Worm (Caenorhabditis elegans) whole organism, late embryonic: Measurements from ENCODE around the gene F43G6.4.

Source experiments
- Y22D7AL.16 ChIP-seq: sonication (generic microtip); optimal IDR thresholded peaks from 2 replicates; lab custom pipeline; 2016; ENCODE audit warnings: missing genetic modification characterization, missing compliant biosample characterization
- ceh-30 ChIP-seq: fragments of 150-350 bp; optimal IDR thresholded peaks from 2 replicates; lab custom pipeline; 2014; ENCODE audit warnings: missing biosample characterization, missing genetic modification characterization
- ceh-48 ChIP-seq: sonication (generic microtip); optimal IDR thresholded peaks from 2 replicates; lab custom pipeline; 2016; ENCODE audit warnings: missing genetic modification characterization, inconsistent platforms, missing compliant biosample characterization
- ceh-9 ChIP-seq: sonication (generic microtip); optimal IDR thresholded peaks from 2 replicates; lab custom pipeline; 2016; ENCODE audit warnings: mild to moderate bottlenecking, missing genetic modification characterization, inconsistent platforms, missing compliant biosample characterization
- gmeb-2 ChIP-seq: sonication (generic microtip); optimal IDR thresholded peaks from 2 replicates; lab custom pipeline; 2016; ENCODE audit warnings: missing genetic modification characterization, inconsistent platforms, missing compliant biosample characterization
- hlh-6 ChIP-seq: sonication (generic microtip); optimal IDR thresholded peaks from 2 replicates; lab custom pipeline; 2016; ENCODE audit warnings: missing genotype, missing genetic modification characterization, missing compliant biosample characterization
- pag-3 ChIP-seq: sonication (generic microtip); optimal IDR thresholded peaks from 2 replicates; lab custom pipeline; 2016; ENCODE audit warnings: missing compliant biosample characterization, missing genetic modification characterization, borderline replicate concordance
- pros-1 ChIP-seq: fragments of 150-350 bp; optimal IDR thresholded peaks from 2 replicates; lab custom pipeline; 2014; ENCODE audit warnings: missing biosample characterization, missing genetic modification reagents, missing genetic modification characterization
- sdc-2 ChIP-seq: sonication (generic microtip); optimal IDR thresholded peaks from 2 replicates; lab custom pipeline; 2016; ENCODE audit warnings: missing genotype, missing genetic modification characterization, missing compliant biosample characterization
- tbx-7 ChIP-seq: sonication (generic microtip); optimal IDR thresholded peaks from 2 replicates; lab custom pipeline; 2016; ENCODE audit warnings: missing genotype, missing genetic modification characterization, missing compliant biosample characterization

The F43G6.4 gene

ce11 chrII:11844984-11845383, 54.4 kb downstream of the F43G6.4 start:
- TF ChIP-seq sdc-2 (tag; lab: Kevin White, UChicago) (peak; percentile 7), pros-1 (tag; lab: Kevin White, UChicago) (no peak)

- TF ChIP-seq ceh-48 (no peak), hlh-6 (tag; lab: Kevin White, UChicago) (no peak), gmeb-2 (no peak), ceh-9 (tag; lab: Kevin White, UChicago) (no peak), tbx-7 (tag; lab: Kevin White, UChicago) (no peak), Y22D7AL.16 (tag; lab: Kevin White, UChicago) (no peak), pag-3 (tag; lab: Kevin White, UChicago) (no peak), ceh-30 (tag; lab: Kevin White, UChicago) (no peak)
These were observed 55.4 kb downstream of the F43G6.4 start for ce11 chrII:11845954-11846353.
